Worm (Caenorhabditis elegans) whole organism, L2 larva: ENCODE data around the gene F08G12.5.

Experiments used
- C34F6.9 ChIP-seq: fragments of 150-350 bp; optimal IDR thresholded peaks from 2 replicates; lab custom pipeline; 2014; ENCODE audit warnings: missing biosample characterization, missing genetic modification characterization
- F13H6.1 ChIP-seq: sonication (generic microtip); optimal IDR thresholded peaks from 2 replicates; lab custom pipeline; 2016; ENCODE audit warnings: missing genetic modification characterization, missing compliant biosample characterization
- R02D3.7 ChIP-seq: fragments of 150-350 bp; optimal IDR thresholded peaks from 2 replicates; lab custom pipeline; 2014; ENCODE audit warnings: missing biosample characterization, missing genetic modification characterization
- Y55F3AM.14 ChIP-seq: fragments of 200-800 bp; sonication (Bioruptor generic); optimal IDR thresholded peaks from 2 replicates; lab custom pipeline; 2018; ENCODE audit warnings: mild to moderate bottlenecking, missing genetic modification characterization, missing compliant biosample characterization
- ZK546.5 ChIP-seq: sonication (generic microtip); optimal IDR thresholded peaks from 2 replicates; lab custom pipeline; 2017; ENCODE audit warnings: missing biosample characterization, missing genetic modification characterization
- ama-1 ChIP-seq: fragments of 150-350 bp; optimal IDR thresholded peaks from 2 replicates; lab custom pipeline; 2018; ENCODE audit warnings: inconsistent platforms
- blmp-1 ChIP-seq: sonication (generic microtip); optimal IDR thresholded peaks from 2 replicates; lab custom pipeline; 2017; ENCODE audit warnings: missing genetic modification characterization, mild to moderate bottlenecking, missing compliant biosample characterization, antibody characterized with exemption, moderate library complexity; ENCODE audit not compliant: insufficient read depth
- ceh-16 ChIP-seq: fragments of 150-350 bp; optimal IDR thresholded peaks from 2 replicates; lab custom pipeline; 2014; ENCODE audit warnings: missing biosample characterization, missing genetic modification characterization
- ceh-82 ChIP-seq: fragments of 150-350 bp; optimal IDR thresholded peaks from 2 replicates; lab custom pipeline; 2014; ENCODE audit warnings: missing biosample characterization, missing genetic modification characterization
- crh-2 ChIP-seq: sonication (generic microtip); optimal IDR thresholded peaks from 2 replicates; lab custom pipeline; 2017; ENCODE audit warnings: missing biosample characterization, missing genetic modification characterization
- dmd-4 ChIP-seq: sonication (generic microtip); optimal IDR thresholded peaks from 2 replicates; lab custom pipeline; 2017; ENCODE audit warnings: missing biosample characterization, missing genetic modification characterization
- elt-3 ChIP-seq: sonication (generic microtip); optimal IDR thresholded peaks from 2 replicates; lab custom pipeline; 2017; ENCODE audit warnings: missing biosample characterization, missing genetic modification characterization
- fos-1 ChIP-seq: fragments of 150-350 bp; optimal IDR thresholded peaks from 2 replicates; lab custom pipeline; 2014; ENCODE audit warnings: missing biosample characterization, missing genetic modification characterization
- gmeb-1 ChIP-seq: fragments of 150-350 bp; optimal IDR thresholded peaks from 2 replicates; lab custom pipeline; 2014; ENCODE audit warnings: missing biosample characterization, missing genetic modification characterization
- lin-11 ChIP-seq: fragments of 150-350 bp; sonication (generic microtip); optimal IDR thresholded peaks from 2 replicates; lab custom pipeline; 2014; ENCODE audit warnings: missing biosample characterization, missing genetic modification characterization, inconsistent platforms, mixed read lengths
- lin-13 ChIP-seq: fragments of 150-350 bp; optimal IDR thresholded peaks from 2 replicates; lab custom pipeline; 2014; ENCODE audit warnings: missing biosample characterization, missing genetic modification reagents, missing genetic modification characterization
- lin-39 ChIP-seq: fragments of 150-350 bp; optimal IDR thresholded peaks from 2 replicates; lab custom pipeline; 2014; ENCODE audit warnings: missing biosample characterization, missing genetic modification reagents, missing genetic modification characterization
- lsy-2 ChIP-seq, 2 experiments: fragments of 150-350 bp in 1 of 2; sonication (generic microtip) in 1 of 2; optimal IDR thresholded peaks; 2 replicates each; lab custom pipeline; 2014 to 2017; ENCODE audit warnings: missing biosample characterization in 2 of 2, missing genetic modification characterization in 2 of 2
- mab-5 ChIP-seq: fragments of 150-350 bp; optimal IDR thresholded peaks from 2 replicates; lab custom pipeline; 2014; ENCODE audit warnings: missing biosample characterization, missing genetic modification characterization
- mbf-1 ChIP-seq: sonication (generic microtip); optimal IDR thresholded peaks from 2 replicates; lab custom pipeline; 2017; ENCODE audit warnings: missing biosample characterization, missing genetic modification characterization
- mdl-1 ChIP-seq, 2 experiments: fragments of 150-350 bp in 1 of 2; sonication (generic microtip) in 1 of 2; optimal IDR thresholded peaks; 2 replicates each; lab custom pipeline; 2017; ENCODE audit warnings: missing biosample characterization in 2 of 2, missing genetic modification characterization in 2 of 2
- nhr-11 ChIP-seq: fragments of 150-350 bp; optimal IDR thresholded peaks from 2 replicates; lab custom pipeline; 2014; ENCODE audit warnings: missing biosample characterization, missing genetic modification characterization
- nhr-12 ChIP-seq: fragments of 150-350 bp; optimal IDR thresholded peaks from 2 replicates; lab custom pipeline; 2014; ENCODE audit warnings: missing biosample characterization, missing genetic modification characterization
- nhr-129 ChIP-seq: fragments of 150-350 bp; optimal IDR thresholded peaks from 2 replicates; lab custom pipeline; 2014; ENCODE audit warnings: missing biosample characterization, missing genetic modification characterization
- nhr-21 ChIP-seq: fragments of 150-350 bp; optimal IDR thresholded peaks from 2 replicates; lab custom pipeline; 2014; ENCODE audit warnings: missing biosample characterization, missing genetic modification characterization
- nhr-23 ChIP-seq: fragments of 150-350 bp; optimal IDR thresholded peaks from 2 replicates; lab custom pipeline; 2014; ENCODE audit warnings: missing biosample characterization, missing genetic modification reagents, missing genetic modification characterization
- nhr-25 ChIP-seq: fragments of 150-350 bp; sonication (generic microtip); optimal IDR thresholded peaks from 3 replicates; lab custom pipeline; 2014; ENCODE audit warnings: missing biosample characterization, missing genetic modification characterization
- nhr-6 ChIP-seq: fragments of 150-350 bp; optimal IDR thresholded peaks from 2 replicates; lab custom pipeline; 2014; ENCODE audit warnings: missing biosample characterization, missing genetic modification characterization
- nhr-77 ChIP-seq: fragments of 150-350 bp; optimal IDR thresholded peaks from 2 replicates; lab custom pipeline; 2014; ENCODE audit warnings: missing biosample characterization, missing genetic modification characterization
- peb-1 ChIP-seq: fragments of 150-350 bp; optimal IDR thresholded peaks from 2 replicates; lab custom pipeline; 2014; ENCODE audit warnings: missing biosample characterization, missing genetic modification characterization
- sem-4 ChIP-seq: fragments of 150-350 bp; optimal IDR thresholded peaks from 2 replicates; lab custom pipeline; 2014; ENCODE audit warnings: missing biosample characterization, missing genetic modification reagents, missing genetic modification characterization
- skn-1 ChIP-seq: sonication (generic microtip); optimal IDR thresholded peaks from 2 replicates; lab custom pipeline; 2017; ENCODE audit warnings: missing biosample characterization, missing genetic modification characterization
- sma-3 ChIP-seq: sonication (generic microtip); optimal IDR thresholded peaks from 2 replicates; lab custom pipeline; 2016; ENCODE audit warnings: missing genetic modification reagents, missing genetic modification characterization, missing compliant biosample characterization
- sma-9 ChIP-seq, 2 experiments: fragments of 150-350 bp in 1 of 2; sonication (generic microtip) in 1 of 2; optimal IDR thresholded peaks; 2 replicates each; lab custom pipeline; 2014 to 2016; ENCODE audit warnings: missing genetic modification characterization in 2 of 2, mild to moderate bottlenecking in 1 of 2, missing biosample characterization in 1 of 2, missing compliant biosample characterization in 1 of 2, missing genetic modification reagents in 1 of 2, moderate library complexity in 1 of 2
- snpc-4 ChIP-seq: fragments of 150-350 bp; optimal IDR thresholded peaks from 2 replicates; lab custom pipeline; 2014; ENCODE audit warnings: missing biosample characterization, missing genetic modification characterization
- unc-39 ChIP-seq: fragments of 150-350 bp; optimal IDR thresholded peaks from 2 replicates; lab custom pipeline; 2014; ENCODE audit warnings: missing biosample characterization, missing genetic modification characterization
- unc-55 ChIP-seq: fragments of 150-350 bp; sonication (generic microtip); optimal IDR thresholded peaks from 3 replicates; lab custom pipeline; 2014; ENCODE audit warnings: missing biosample characterization, missing genetic modification reagents, missing genetic modification characterization
- zag-1 ChIP-seq: fragments of 150-350 bp; optimal IDR thresholded peaks from 2 replicates; lab custom pipeline; 2014; ENCODE audit warnings: missing biosample characterization, missing genetic modification characterization
- ztf-11 ChIP-seq: sonication (generic microtip); optimal IDR thresholded peaks from 2 replicates; lab custom pipeline; 2017; ENCODE audit warnings: missing biosample characterization, missing genetic modification characterization
- ztf-4 ChIP-seq: fragments of 150-350 bp; optimal IDR thresholded peaks from 2 replicates; lab custom pipeline; 2014; ENCODE audit warnings: missing biosample characterization, missing genetic modification characterization

The F08G12.5 gene

DNA sequence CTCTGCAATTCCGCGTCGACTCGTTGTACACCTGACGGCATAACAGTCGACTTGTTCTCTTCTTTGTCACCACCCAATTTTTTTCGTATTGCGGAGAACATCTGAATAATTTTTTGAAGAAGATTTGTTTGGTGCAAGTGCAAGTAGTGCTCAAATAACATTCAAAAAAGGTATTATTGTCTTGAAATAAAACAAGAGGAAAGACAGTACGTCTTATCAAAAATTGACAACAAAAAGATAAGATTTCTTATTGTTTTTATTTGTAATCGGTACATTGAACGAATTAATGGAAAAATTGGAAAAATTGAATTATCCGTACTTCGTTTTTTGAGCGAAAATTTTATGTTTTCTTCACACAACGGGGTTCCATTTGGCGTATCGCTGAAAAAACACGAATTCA is 4.3 kb downstream of the F08G12.5 start, which contains the start of gene F08G12.1:
TSS of gene F08G12.1 (minus strand) at position 101 of the 400 bp plus-strand sequence.
- TF ChIP-seq sma-3 (no peak), ztf-4 (no peak), nhr-23 (no peak), elt-3 (tag; lab: Kevin White, UChicago) (no peak), dmd-4 (tag; lab: Kevin White, UChicago) (no peak)
- TF ChIP-seq, all 48 proteins: peak for 0

DNA sequence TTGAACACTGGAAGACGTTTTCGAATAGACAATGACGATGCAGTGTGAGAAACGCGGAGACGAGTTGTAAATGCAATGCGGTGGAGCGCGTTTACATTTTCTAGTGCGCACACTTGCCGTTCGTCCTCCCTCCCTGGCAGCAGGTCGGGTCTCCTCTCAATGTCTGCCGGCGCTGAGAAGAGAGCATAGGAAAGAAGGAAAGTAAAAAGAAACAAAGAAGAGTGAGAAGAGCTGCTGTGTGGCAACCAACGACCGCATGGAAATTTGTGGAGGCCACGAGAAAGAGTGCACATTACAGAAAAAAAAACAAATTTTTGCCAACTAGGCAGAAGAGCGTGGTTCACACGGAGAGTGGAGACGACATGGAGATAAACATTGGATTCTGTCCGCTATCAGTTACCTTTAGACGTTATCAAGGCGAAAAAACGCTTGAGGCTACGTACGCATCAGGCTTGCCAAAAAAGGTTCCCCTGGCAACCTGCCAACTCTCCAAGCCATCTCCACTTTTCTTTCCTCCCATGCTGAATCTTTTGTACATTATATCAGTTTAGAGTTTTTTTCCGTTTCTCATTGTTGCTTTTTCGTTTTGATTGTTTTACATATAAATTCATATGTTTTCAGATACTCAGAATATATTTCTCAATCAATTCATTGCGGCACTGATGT is 10.3 kb downstream of the F08G12.5 start, which contains the start of the genes snrp-40.1 and F08G12.3:
TSS of gene snrp-40.1 (minus strand) at position 143 of the 666 bp plus-strand sequence.
TSS of gene F08G12.3 (plus strand) at position 616 of the 666 bp plus-strand sequence.
- TF ChIP-seq ztf-11 (tag; lab: Kevin White, UChicago) (no peak), sma-9 (GFP tag; optimal IDR thresholded peaks at IDR 0.05; lab: Kevin White, UChicago) (peak; percentile 82), sma-9 (tag; optimal IDR thresholded peaks at IDR 0.05; lab: Kevin White, UChicago) (no peak), nhr-25 (tag; lab: Kevin White, UChicago) (peak; percentile 78), dmd-4 (tag; lab: Kevin White, UChicago) (no peak), crh-2 (tag; lab: Kevin White, UChicago) (peak; percentile 89), lin-13 (GFP tag; lab: Kevin White, UChicago) (peak; percentile 85), mab-5 (tag; lab: Kevin White, UChicago) (peak; percentile 59), nhr-23 (no peak), peb-1 (tag; lab: Kevin White, UChicago) (peak; percentile 87), sem-4 (peak; percentile 62), unc-55 (GFP tag; lab: Kevin White, UChicago) (peak; percentile 87), fos-1 (tag; lab: Kevin White, UChicago) (peak; percentile 86), R02D3.7 (no peak), ceh-16 (no peak), gmeb-1 (peak; percentile 46), nhr-21 (tag; lab: Kevin White, UChicago) (peak; percentile 37), lsy-2 (tag; optimal IDR thresholded peaks at IDR 0.05; lab: Kevin White, UChicago) (peak; percentile 36 to 78), zag-1 (peak; percentile 71), sma-3 (peak; percentile 59), nhr-11 (tag; lab: Kevin White, UChicago) (no peak), C34F6.9 (peak; percentile 94), elt-3 (tag; lab: Kevin White, UChicago) (no peak), nhr-77 (tag; lab: Kevin White, UChicago) (no peak), Y55F3AM.14 (peak; percentile 31), snpc-4 (tag; lab: Kevin White, UChicago) (peak; percentile 72), mdl-1 (tag; optimal IDR thresholded peaks at IDR 0.05; lab: Kevin White, UChicago) (peak; percentile 20 to 53), nhr-6 (peak; percentile 18), blmp-1 (tag; lab: Kevin White, UChicago) (no peak), lin-11 (tag; lab: Kevin White, UChicago) (peak; percentile 61), nhr-129 (tag; lab: Kevin White, UChicago) (peak; percentile 90), lin-39 (tag; lab: Kevin White, UChicago) (no peak), ama-1 (lab: Kevin White, UChicago) (no peak), F13H6.1 (tag; lab: Kevin White, UChicago) (peak; percentile 89), ztf-4 (peak; percentile 59)
- TF ChIP-seq, all 48 proteins: peak for 23

ce11 chrX:11296683-11297365 is 13.3 kb downstream of the F08G12.5 start, which contains the start of gene inx-2:
Gene inx-2, minus strand, starts transcription at chrX:11296733.
- TF ChIP-seq ZK546.5 (tag; lab: Kevin White, UChicago) (no peak), R02D3.7 (no peak), ceh-82 (tag; lab: Kevin White, UChicago) (no peak), zag-1 (no peak), skn-1 (tag; lab: Kevin White, UChicago) (no peak), mbf-1 (tag; lab: Kevin White, UChicago) (no peak), sem-4 (no peak), lin-39 (tag; lab: Kevin White, UChicago) (no peak), nhr-25 (tag; lab: Kevin White, UChicago) (no peak), nhr-77 (tag; lab: Kevin White, UChicago) (no peak), nhr-12 (tag; lab: Kevin White, UChicago) (no peak), ztf-4 (no peak), unc-39 (tag; lab: Kevin White, UChicago) (no peak), mdl-1 (tag; optimal IDR thresholded peaks at IDR 0.05; lab: Kevin White, UChicago) (no peak), lin-11 (tag; lab: Kevin White, UChicago) (no peak), nhr-11 (tag; lab: Kevin White, UChicago) (no peak), gmeb-1 (no peak)
